Fruit fly (Drosophila melanogaster) whole organism, adult: ENCODE measurements around the gene Drsl5.

Experiments
- CG11617 ChIP-seq: fragments of 200-800 bp; sonication (Bioruptor generic); optimal IDR thresholded peaks from 2 replicates; lab custom pipeline; 2017; ENCODE audit warnings: mild to moderate bottlenecking, missing biosample characterization, missing genetic modification reagents, missing genetic modification characterization
- CG12768 ChIP-seq: fragments of 200-800 bp; sonication (Bioruptor generic); optimal IDR thresholded peaks from 2 replicates; lab custom pipeline; 2017; ENCODE audit warnings: missing biosample characterization, missing genetic modification characterization, mild to moderate bottlenecking, moderate library complexity, missing genetic modification reagents
- CG14711 ChIP-seq: fragments of 200-800 bp; sonication (Bioruptor generic); optimal IDR thresholded peaks from 2 replicates; lab custom pipeline; 2018; ENCODE audit warnings: missing biosample characterization, mild to moderate bottlenecking, missing genetic modification characterization, moderate library complexity
- CG1620 ChIP-seq: fragments of 200-800 bp; sonication (Bioruptor generic); optimal IDR thresholded peaks from 2 replicates; lab custom pipeline; 2016; ENCODE audit warnings: missing biosample characterization, missing genetic modification characterization
- CG33017 ChIP-seq: fragments of 200-800 bp; sonication (Bioruptor generic); optimal IDR thresholded peaks from 2 replicates; lab custom pipeline; 2018; ENCODE audit warnings: missing biosample characterization, mild to moderate bottlenecking, missing genetic modification characterization, moderate library complexity
- CG5204 ChIP-seq: fragments of 200-800 bp; sonication (Bioruptor generic); optimal IDR thresholded peaks from 2 replicates; lab custom pipeline; 2016; ENCODE audit warnings: missing biosample characterization, missing genetic modification characterization
- Crg-1 ChIP-seq: fragments of 200-800 bp; sonication (Bioruptor generic); optimal IDR thresholded peaks from 2 replicates; lab custom pipeline; 2016; ENCODE audit warnings: missing biosample characterization, missing genetic modification characterization
- Hr96 ChIP-seq: fragments of 200-800 bp; sonication (Bioruptor generic); optimal IDR thresholded peaks from 2 replicates; lab custom pipeline; 2016; ENCODE audit warnings: missing biosample characterization, missing genetic modification characterization
- Mnt ChIP-seq: fragments of 200-800 bp; sonication (Bioruptor generic); optimal IDR thresholded peaks from 2 replicates; lab custom pipeline; 2016; ENCODE audit warnings: missing biosample characterization, mild to moderate bottlenecking, missing genetic modification characterization
- bab1 ChIP-seq: fragments of 200-800 bp; sonication (Bioruptor generic); optimal IDR thresholded peaks from 3 replicates; lab custom pipeline; 2019; ENCODE audit warnings: missing biosample characterization, mild to moderate bottlenecking, missing genetic modification characterization, moderate library complexity
- cic ChIP-seq: fragments of 200-800 bp; sonication (Bioruptor generic); optimal IDR thresholded peaks from 2 replicates; lab custom pipeline; 2017; ENCODE audit warnings: missing biosample characterization, mild to moderate bottlenecking, missing genetic modification characterization, moderate library complexity
- kay ChIP-seq: fragments of 200-800 bp; sonication (Bioruptor generic); peaks from one replicate; lab custom pipeline; 2016; ENCODE audit warnings: missing biosample characterization, missing genetic modification characterization, borderline replicate concordance

Gene Drsl5

DNA sequence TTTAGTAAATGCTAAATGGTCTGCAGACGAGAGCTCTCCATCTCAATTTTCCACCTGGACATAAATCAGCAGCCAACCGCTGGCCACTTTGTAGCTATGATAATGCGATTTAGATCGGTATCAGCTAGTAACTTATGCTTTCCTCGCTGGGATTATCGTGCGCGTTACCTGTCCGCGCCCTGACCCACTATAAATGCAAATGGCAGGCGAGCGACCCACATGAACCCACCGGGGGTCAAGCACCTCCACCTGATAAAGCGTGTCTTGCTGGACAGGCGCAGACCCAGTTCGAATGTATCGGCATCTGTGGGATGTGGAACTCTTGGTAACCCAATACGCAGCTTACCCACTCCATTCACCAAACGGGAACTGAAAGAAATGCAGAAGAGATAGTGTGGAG, 36.7 kb downstream of the Drsl5 start:
- TF ChIP-seq Mnt (no peak), CG14711 (tag; lab: Kevin White, UChicago) (no peak), cic (GFP tag; lab: Kevin White, UChicago) (no peak), Crg-1 (no peak), Hr96 (GFP tag; lab: Kevin White, UChicago) (no peak), CG11617 (GFP tag; lab: Kevin White, UChicago) (no peak), CG1620 (GFP tag; lab: Kevin White, UChicago) (no peak), CG33017 (tag; lab: Kevin White, UChicago) (no peak), CG12768 (GFP tag; lab: Kevin White, UChicago) (no peak), bab1 (GFP tag; lab: Kevin White, UChicago) (no peak), kay (no peak), CG5204 (GFP tag; lab: Kevin White, UChicago) (no peak)
